Fruit fly (Drosophila melanogaster): Measurements from ENCODE around the gene Acp36DE.

- TF ChIP-seq Sin3A (optimal IDR thresholded peaks at IDR 0.05) = no peak
- TF ChIP-seq psq (optimal IDR thresholded peaks at IDR 0.05) = no peak
- TF ChIP-seq insv (optimal IDR thresholded peaks at IDR 0.05) = no peak
- no peak for TF ChIP-seq Myc (optimal IDR thresholded peaks at IDR 0.05)
Measured at dm6 chr2L:18395274-18395823, 36.5 kb upstream of the Acp36DE start.

Data from Kc167 (cell line).